Fruit fly (Drosophila melanogaster) whole organism, pupa: ENCODE data around the gene Rab26.

ENCODE experiments used
- CG10348 ChIP-seq: fragments of 200-800 bp; sonication (Bioruptor generic); IDR thresholded peaks from 2 replicates; pipeline ENCODE4 v1.3.6; 2022; ENCODE audit warnings: missing biosample characterization, missing genetic modification characterization
- CG12605 ChIP-seq: fragments of 200-800 bp; sonication (Bioruptor generic); IDR thresholded peaks from 2 replicates; pipeline ENCODE4 v1.3.6; 2022; ENCODE audit warnings: missing biosample characterization, missing genetic modification characterization
- CG13204 ChIP-seq: fragments of 200-800 bp; sonication (Bioruptor generic); optimal IDR thresholded peaks from 2 replicates; lab custom pipeline; 2018; ENCODE audit warnings: missing biosample characterization, mild to moderate bottlenecking, missing genetic modification characterization, moderate library complexity
- CG32121 ChIP-seq: fragments of 200-800 bp; sonication (Bioruptor generic); IDR thresholded peaks from 2 replicates; pipeline ENCODE4 v1.3.6; 2022; ENCODE audit warnings: missing biosample characterization, missing genetic modification characterization
- CG34367 ChIP-seq: fragments of 200-800 bp; sonication (Bioruptor generic); optimal IDR thresholded peaks from 2 replicates; lab custom pipeline; 2018; ENCODE audit warnings: missing biosample characterization, mild to moderate bottlenecking, missing genetic modification characterization
- CG9948 ChIP-seq: fragments of 200-800 bp; sonication (Bioruptor generic); optimal IDR thresholded peaks from 2 replicates; lab custom pipeline; 2018; ENCODE audit warnings: missing biosample characterization, mild to moderate bottlenecking, missing genetic modification characterization, moderate library complexity
- D1 ChIP-seq: fragments of 200-800 bp; sonication (Bioruptor generic); optimal IDR thresholded peaks from 2 replicates; lab custom pipeline; 2018; ENCODE audit warnings: missing biosample characterization, mild to moderate bottlenecking, missing genetic modification characterization, moderate library complexity
- EcR ChIP-seq: fragments of 200-800 bp; sonication (Bioruptor generic); optimal IDR thresholded peaks from 3 replicates; lab custom pipeline; 2019; ENCODE audit warnings: missing biosample characterization, missing genetic modification characterization, mild to moderate bottlenecking, moderate library complexity, missing genetic modification reagents
- Ets98B ChIP-seq: fragments of 200-800 bp; sonication (Bioruptor generic); IDR thresholded peaks from 2 replicates; pipeline ENCODE4 v1.3.6; 2022; ENCODE audit warnings: missing biosample characterization, missing genetic modification characterization
- Pif1B ChIP-seq: fragments of 200-800 bp; sonication (Bioruptor generic); optimal IDR thresholded peaks from 3 replicates; lab custom pipeline; 2016; ENCODE audit warnings: missing biosample characterization, missing genetic modification characterization
- fd96Ca ChIP-seq: fragments of 200-800 bp; sonication (Bioruptor generic); IDR thresholded peaks from 3 replicates; pipeline ENCODE4 v1.3.6; 2022; ENCODE audit warnings: missing biosample characterization, missing genetic modification characterization
- gl ChIP-seq: fragments of 200-800 bp; sonication (Bioruptor generic); optimal IDR thresholded peaks from 2 replicates; lab custom pipeline; 2018; ENCODE audit warnings: missing biosample characterization, mild to moderate bottlenecking, missing genetic modification characterization
- rn ChIP-seq: fragments of 200-800 bp; sonication (Bioruptor generic); IDR thresholded peaks from 2 replicates; pipeline ENCODE4 v1.3.6; 2022; ENCODE audit warnings: missing biosample characterization, missing genetic modification characterization

- no peak for TF ChIP-seq EcR (GFP tag; lab: Kevin White, UChicago)
- TF ChIP-seq CG13204 (GFP tag; lab: Kevin White, UChicago) = no peak
- no peak for TF ChIP-seq Pif1B
- no peak for TF ChIP-seq fd96Ca (GFP tag; lab: Robert Waterston, UW)
- TF ChIP-seq CG9948 (tag; lab: Kevin White, UChicago) = no peak
- TF ChIP-seq CG12605 (GFP tag; lab: Robert Waterston, UW) = no peak
- TF ChIP-seq CG10348 (GFP tag; lab: Robert Waterston, UW) = no peak
- TF ChIP-seq CG34367 (tag; lab: Kevin White, UChicago) = no peak
- TF ChIP-seq rn = no peak
- TF ChIP-seq Ets98B (GFP tag; lab: Robert Waterston, UW) = no peak
- peak; percentile 66 for TF ChIP-seq D1 (tag; lab: Kevin White, UChicago)
- TF ChIP-seq CG32121 = no peak
- TF ChIP-seq gl (tag; lab: Kevin White, UChicago) = no peak
Observed at dm6 chr3L:21317416-21318259, 936 bp upstream of the Rab26 start, which contains the start of gene Pc.
